Worm (Caenorhabditis elegans) whole organism, L3 larva: ENCODE results near the gene rcq-5.

ENCODE experiments used
- ama-1 ChIP-seq: fragments of 150-350 bp; optimal IDR thresholded peaks from 2 replicates; lab custom pipeline; 2018
- egl-27 ChIP-seq: sonication (generic microtip); optimal IDR thresholded peaks from 4 replicates; lab custom pipeline; 2017; ENCODE audit warnings: missing biosample characterization, missing genetic modification reagents, missing genetic modification characterization
- fkh-10 ChIP-seq: sonication (generic microtip); optimal IDR thresholded peaks from 2 replicates; lab custom pipeline; 2017; ENCODE audit warnings: missing biosample characterization, missing genetic modification reagents, missing genetic modification characterization
- nfya-1 ChIP-seq: sonication (generic microtip); optimal IDR thresholded peaks from 2 replicates; lab custom pipeline; 2017; ENCODE audit warnings: missing genetic modification characterization, mild to moderate bottlenecking, missing compliant biosample characterization, antibody characterized with exemption, moderate library complexity; ENCODE audit not compliant: insufficient read depth
- nhr-11 ChIP-seq: fragments of 150-350 bp; optimal IDR thresholded peaks from 2 replicates; lab custom pipeline; 2014; ENCODE audit warnings: missing biosample characterization, missing genetic modification characterization
- nhr-23 ChIP-seq: fragments of 150-350 bp; optimal IDR thresholded peaks from 2 replicates; lab custom pipeline; 2014; ENCODE audit warnings: missing biosample characterization, missing genetic modification reagents, missing genetic modification characterization
- nhr-237 ChIP-seq: fragments of 150-350 bp; optimal IDR thresholded peaks from 2 replicates; lab custom pipeline; 2014; ENCODE audit warnings: missing biosample characterization, missing genetic modification characterization
- nhr-25 ChIP-seq: sonication (generic microtip); optimal IDR thresholded peaks from 2 replicates; lab custom pipeline; 2017; ENCODE audit warnings: missing biosample characterization, missing genetic modification characterization
- zag-1 ChIP-seq: fragments of 150-350 bp; optimal IDR thresholded peaks from 2 replicates; lab custom pipeline; 2014; ENCODE audit warnings: missing biosample characterization, missing genetic modification characterization

DNA sequence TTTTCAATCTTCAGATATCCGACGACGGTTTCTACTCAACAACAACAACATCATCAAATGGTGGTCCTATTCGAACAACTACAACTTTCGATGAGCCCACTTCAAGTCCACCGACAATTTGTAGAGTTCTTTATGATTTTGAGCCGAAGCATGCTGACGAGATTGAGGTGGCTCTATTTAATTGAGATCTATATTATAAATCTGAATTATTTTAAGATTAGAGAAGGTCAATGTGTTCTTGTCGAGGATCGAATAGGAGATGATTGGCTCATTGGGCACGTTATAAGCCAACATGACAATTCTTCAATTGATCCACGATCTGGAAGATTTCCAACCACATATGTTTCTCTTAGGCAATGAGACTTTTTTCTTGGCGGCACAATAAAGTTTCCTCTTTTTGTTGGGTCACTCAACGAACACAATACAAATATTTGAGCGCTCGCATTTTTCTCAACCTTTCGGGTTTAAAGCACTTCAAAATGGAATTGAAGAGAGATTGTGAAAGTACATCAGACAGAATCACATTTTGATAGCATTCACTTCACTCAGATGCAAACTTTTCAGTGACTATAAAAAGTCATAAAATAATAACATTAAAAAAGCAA is 42.3 kb downstream of the rcq-5 start:
- peak; percentile 57 for TF ChIP-seq nhr-23
- TF ChIP-seq ama-1 (lab: Kevin White, UChicago) = peak; percentile 72
- no peak for TF ChIP-seq nhr-11 (tag; lab: Kevin White, UChicago)
- no peak for TF ChIP-seq nhr-25 (tag; lab: Kevin White, UChicago)
- TF ChIP-seq egl-27 = peak; percentile 10
- TF ChIP-seq fkh-10 (GFP tag; lab: Kevin White, UChicago) = no peak
- TF ChIP-seq zag-1 (tag; lab: Kevin White, UChicago) = no peak
- no peak for TF ChIP-seq nhr-237 (tag; lab: Kevin White, UChicago)
- TF ChIP-seq nfya-1 (tag; lab: Kevin White, UChicago) = no peak
